Fruit fly (Drosophila melanogaster) S2 (cell line): ENCODE measurements around the gene ems.

Source experiments
- CG8478 ChIP-seq: fragments of >200 bp; optimal IDR thresholded peaks from 2 replicates; lab custom pipeline; 2018
- CTCF ChIP-seq, 2 experiments: fragments of >200 bp; optimal IDR thresholded peaks; 2 replicates each; lab custom pipeline; 2018

- TF ChIP-seq CTCF (optimal IDR thresholded peaks at IDR 0.05; lab: Kevin White, UChicago): no peak
- TF ChIP-seq CG8478: no peak
Observed at dm6 chr3R:13918045-13918444, 16.4 kb downstream of the ems start.
